Fruit fly (Drosophila melanogaster): Measurements from ENCODE around the gene CG12320.

DNA sequence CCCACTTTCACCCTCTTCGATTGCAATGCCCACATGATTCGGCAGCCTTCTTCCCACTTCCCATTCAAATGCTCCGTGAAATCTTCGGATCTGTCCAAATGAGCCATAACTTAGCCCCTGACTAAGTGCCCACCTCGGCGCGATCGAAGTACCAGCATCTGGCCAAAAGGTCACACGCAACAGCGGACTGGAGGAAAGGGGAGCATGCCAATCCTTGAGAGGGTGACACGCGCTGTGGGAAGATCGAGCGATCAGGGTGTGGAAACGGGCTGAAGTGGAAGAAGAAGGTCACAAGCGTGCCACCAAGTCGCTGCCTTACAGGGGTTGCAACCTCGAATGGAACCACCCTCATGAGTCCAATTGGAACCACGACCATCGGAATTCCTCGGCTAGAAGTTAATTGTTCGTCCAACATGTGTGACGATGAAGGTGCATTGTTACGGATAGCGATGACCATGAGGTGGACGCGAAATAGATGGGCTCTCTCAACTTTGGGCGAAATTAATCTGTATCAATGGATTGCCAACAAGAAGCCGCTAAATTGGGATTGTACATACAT lies 17.8 kb downstream of the CG12320 start:
- no peak for TF ChIP-seq CG8301 (tag; optimal IDR thresholded peaks at IDR 0.05)
- no peak for TF ChIP-seq CG17806 (tag; optimal IDR thresholded peaks at IDR 0.05)
- TF ChIP-seq CG8159 (tag; optimal IDR thresholded peaks at IDR 0.05): no peak
- TF ChIP-seq CG9948 (tag; optimal IDR thresholded peaks at IDR 0.05): no peak
- no peak for TF ChIP-seq CG13204 (GFP tag; optimal IDR thresholded peaks at IDR 0.05)
- TF ChIP-seq CG34367 (tag; optimal IDR thresholded peaks at IDR 0.05): no peak
- no peak for TF ChIP-seq Ets98B (GFP tag; IDR thresholded peaks at IDR 0.05)
- TF ChIP-seq Pif1A (GFP tag; optimal IDR thresholded peaks at IDR 0.05): no peak
- TF ChIP-seq CG14655 (GFP tag; optimal IDR thresholded peaks at IDR 0.05): no peak

Data from whole organism, pupa.